Fruit fly (Drosophila melanogaster): Measurements from ENCODE around the gene Alg13.

Gene Alg13

dm6 chr3R:29153197-29153644, 14.8 kb upstream of the Alg13 start, which contains the start of the genes Slbp and Rpn2 (continued):
- peak; percentile 97 for TF ChIP-seq unc-4 (GFP tag; IDR thresholded peaks at IDR 0.05; ENCODE audit: partially characterized antibody)
- peak; percentile 84 for TF ChIP-seq CG14860 (GFP tag; IDR thresholded peaks at IDR 0.05; ENCODE audit: partially characterized antibody)
- no peak for TF ChIP-seq CG1792 (GFP tag; optimal IDR thresholded peaks at IDR 0.05)
- TF ChIP-seq crp (GFP tag; optimal IDR thresholded peaks at IDR 0.05) = peak in 1 of 2 experiments; percentile 35
- no peak for TF ChIP-seq CG14050 (GFP tag; IDR thresholded peaks at IDR 0.05)
- no peak for TF ChIP-seq btn (GFP tag; optimal IDR thresholded peaks at IDR 0.05)
- peak; percentile 2 for TF ChIP-seq CG12942 (GFP tag; optimal IDR thresholded peaks at IDR 0.05)
- TF ChIP-seq CG18011 (GFP tag; optimal IDR thresholded peaks at IDR 0.05) = peak; percentile 30
- peak; percentile 43 for TF ChIP-seq Max (GFP tag; optimal IDR thresholded peaks at IDR 0.05)
- no peak for TF ChIP-seq CG5245 (GFP tag; optimal IDR thresholded peaks at IDR 0.05)
- no peak for TF ChIP-seq ro (GFP tag; IDR thresholded peaks at IDR 0.05)
- peak; percentile 54 for TF ChIP-seq CG8290 (GFP tag; optimal IDR thresholded peaks at IDR 0.05)
- TF ChIP-seq CG8290 (tag; optimal IDR thresholded peaks at IDR 0.05) = peak in 1 of 2 experiments; percentile 64
- no peak for TF ChIP-seq CG1233 (GFP tag; optimal IDR thresholded peaks at IDR 0.05)
- peak; percentile 99 for TF ChIP-seq CG10267 (tag; optimal IDR thresholded peaks at IDR 0.05)
- peak; percentile 7 for TF ChIP-seq CG9876 (GFP tag; optimal IDR thresholded peaks at IDR 0.05)
- TF ChIP-seq sc (optimal IDR thresholded peaks at IDR 0.05) = no peak
- TF ChIP-seq sc (GFP tag; optimal IDR thresholded peaks at IDR 0.05) = no peak
- peak; percentile 31 for TF ChIP-seq CG18262 (tag; optimal IDR thresholded peaks at IDR 0.05)
- TF ChIP-seq ab (GFP tag; optimal IDR thresholded peaks at IDR 0.05) = no peak
- no peak for TF ChIP-seq h (optimal IDR thresholded peaks at IDR 0.05)
- peak; percentile 93 for TF ChIP-seq CG2129 (GFP tag; IDR thresholded peaks at IDR 0.05; ENCODE audit: partially characterized antibody)
- peak; percentile 36 for TF ChIP-seq CG12744 (GFP tag; optimal IDR thresholded peaks at IDR 0.05)
- no peak for TF ChIP-seq CG12219 (GFP tag; optimal IDR thresholded peaks at IDR 0.05)
- TF ChIP-seq crol (GFP tag; IDR thresholded peaks at IDR 0.05) = no peak
- TF ChIP-seq CG17802 (tag; optimal IDR thresholded peaks at IDR 0.05) = no peak
- TF ChIP-seq lilli (GFP tag; optimal IDR thresholded peaks at IDR 0.05) = peak; percentile 70
- peak; percentile 68 for TF ChIP-seq pho (GFP tag; optimal IDR thresholded peaks at IDR 0.05)
- peak; percentile 48 for TF ChIP-seq CG10147 (GFP tag; optimal IDR thresholded peaks at IDR 0.05)
- no peak for TF ChIP-seq org-1 (GFP tag; optimal IDR thresholded peaks at IDR 0.05)
- peak; percentile 10 for TF ChIP-seq caup (GFP tag; optimal IDR thresholded peaks at IDR 0.05; ENCODE audit: severe bottlenecking)
- TF ChIP-seq prd (optimal IDR thresholded peaks at IDR 0.05) = no peak
- 0 out of 3 replicates have a peak, but pooled peaks have one; percentile 15 for TF ChIP-seq prd (GFP tag; IDR thresholded peaks at IDR 0.05)
- TF ChIP-seq CG16813 (GFP tag; IDR thresholded peaks at IDR 0.05; ENCODE audit: partially characterized antibody) = peak; percentile 90
- no peak for TF ChIP-seq Atf3 (GFP tag; optimal IDR thresholded peaks at IDR 0.05)
- TF ChIP-seq CG16863 (GFP tag; optimal IDR thresholded peaks at IDR 0.05) = peak; percentile 33
- no peak for TF ChIP-seq rib (GFP tag; IDR thresholded peaks at IDR 0.05)
- TF ChIP-seq Aef1 (GFP tag; IDR thresholded peaks at IDR 0.05) = no peak
- no peak for TF ChIP-seq CG14667 (GFP tag; IDR thresholded peaks at IDR 0.05)
- TF ChIP-seq Optix (GFP tag; IDR thresholded peaks at IDR 0.05) = no peak
- no peak for TF ChIP-seq CG17912 (GFP tag; optimal IDR thresholded peaks at IDR 0.05)
- TF ChIP-seq CG13624 (GFP tag; optimal IDR thresholded peaks at IDR 0.05) = peak; percentile 62
- TF ChIP-seq eve (GFP tag; optimal IDR thresholded peaks at IDR 0.05) = no peak
- TF ChIP-seq twi (tag; optimal IDR thresholded peaks at IDR 0.05) = no peak
- peak; percentile 20 for TF ChIP-seq Spps (tag; optimal IDR thresholded peaks at IDR 0.05)
- TF ChIP-seq CG4360 (GFP tag; IDR thresholded peaks at IDR 0.05) = peak; percentile 79
- TF ChIP-seq Bgb (GFP tag; IDR thresholded peaks at IDR 0.05; ENCODE audit: partially characterized antibody) = peak; percentile 95
- peak; percentile 3 for TF ChIP-seq Camta (GFP tag; optimal IDR thresholded peaks at IDR 0.05)
- TF ChIP-seq Dfd (GFP tag; optimal IDR thresholded peaks at IDR 0.05) = no peak
- TF ChIP-seq CG7987 (GFP tag; optimal IDR thresholded peaks at IDR 0.05) = no peak
- TF ChIP-seq Mrtf (GFP tag; IDR thresholded peaks at IDR 0.05) = no peak
- TF ChIP-seq Lim3 (GFP tag; IDR thresholded peaks at IDR 0.05) = no peak
